Fruit fly (Drosophila melanogaster): ENCODE measurements around the gene CG9689.
A peak's percentile ranks its signal among the peaks of the same experiment; 100 is the strongest.

CG9689 gene

DNA sequence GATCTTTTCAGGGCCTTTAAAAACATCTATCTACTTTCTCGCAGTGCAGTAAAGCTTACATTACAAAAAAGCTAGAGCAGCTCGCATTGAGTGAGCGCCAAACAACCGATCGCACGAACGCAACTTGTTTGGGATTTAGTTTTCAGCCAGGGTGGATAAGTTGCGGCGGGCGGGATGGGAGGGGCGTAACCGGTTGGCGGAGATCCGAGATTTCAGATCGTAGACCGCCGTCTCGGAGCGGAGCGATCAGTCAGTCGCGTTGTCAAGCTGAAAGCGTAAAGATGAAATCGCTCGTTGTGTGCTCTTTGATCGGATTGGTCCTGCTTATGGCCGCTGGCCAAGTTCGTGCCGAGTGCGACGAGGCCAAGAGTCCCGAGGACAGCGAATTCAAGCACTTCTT lies 2.5 kb downstream of the CG9689 start, which contains the start of gene CG9691 (continued):
- TF ChIP-seq CG34406 (GFP tag; optimal IDR thresholded peaks at IDR 0.05): peak; percentile 29
- no peak for TF ChIP-seq fd85E (GFP tag; optimal IDR thresholded peaks at IDR 0.05)
- TF ChIP-seq CG8119 (GFP tag; IDR thresholded peaks at IDR 0.05): peak; percentile 46; the same call in 1 of the 3 replicates
- TF ChIP-seq Sox102F (GFP tag; optimal IDR thresholded peaks at IDR 0.05): no peak

DNA sequence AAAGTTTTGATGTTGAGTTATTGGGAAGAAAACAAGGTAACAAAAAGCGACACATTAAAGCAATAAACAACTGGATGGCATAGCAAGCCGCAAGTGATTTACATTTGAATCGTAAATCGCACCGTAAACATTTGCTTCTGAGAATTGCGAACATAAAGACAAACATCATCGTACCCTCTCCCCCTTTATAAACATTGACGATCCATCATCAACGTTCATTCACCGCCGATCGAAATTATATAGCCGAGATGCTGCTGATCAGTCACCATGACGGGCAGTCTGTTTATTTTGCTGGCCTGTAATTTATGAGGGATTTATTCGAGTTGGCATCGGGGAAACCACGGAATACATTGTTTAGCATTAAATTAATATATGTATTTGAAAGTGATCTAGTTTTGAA lies 3.6 kb downstream of the CG9689 start:
- TF ChIP-seq CG4318 (GFP tag; optimal IDR thresholded peaks at IDR 0.05) (no peak), fkh (GFP tag; optimal IDR thresholded peaks at IDR 0.05) (peak; percentile 74), fd59A (GFP tag; optimal IDR thresholded peaks at IDR 0.05) (no peak), CG7368 (GFP tag; optimal IDR thresholded peaks at IDR 0.05) (no peak), salr (GFP tag; optimal IDR thresholded peaks at IDR 0.05) (no peak)

DNA sequence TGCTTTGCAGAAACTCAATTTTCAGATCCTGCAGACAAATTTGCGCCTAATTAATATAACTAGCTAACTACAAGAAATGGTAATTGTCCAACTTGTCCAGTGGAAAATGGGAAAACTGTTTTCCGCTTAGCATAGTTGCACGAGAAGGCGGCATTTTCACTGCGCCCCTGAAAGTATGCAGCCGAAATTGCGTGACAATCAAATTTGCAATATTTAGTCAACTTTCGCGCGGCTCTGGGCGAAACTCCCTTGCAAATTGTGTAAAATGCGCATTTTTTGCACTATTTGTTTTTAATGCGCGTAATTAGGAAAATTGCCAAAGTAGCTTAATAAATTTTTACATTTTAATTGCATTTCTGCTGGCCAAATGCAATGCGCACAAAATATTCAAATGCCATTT lies 7.9 kb downstream of the CG9689 start:
- no peak for TF ChIP-seq CG16779 (tag; optimal IDR thresholded peaks at IDR 0.05)
- TF ChIP-seq Ets21C (GFP tag; optimal IDR thresholded peaks at IDR 0.05): no peak
- no peak for TF ChIP-seq CG10669 (GFP tag; optimal IDR thresholded peaks at IDR 0.05)
- TF ChIP-seq Hr39 (GFP tag; optimal IDR thresholded peaks at IDR 0.05): no peak
- TF ChIP-seq Sox15 (GFP tag; optimal IDR thresholded peaks at IDR 0.05): no peak
- TF ChIP-seq fkh (GFP tag; optimal IDR thresholded peaks at IDR 0.05): no peak
- TF ChIP-seq fd59A (GFP tag; optimal IDR thresholded peaks at IDR 0.05): no peak

DNA sequence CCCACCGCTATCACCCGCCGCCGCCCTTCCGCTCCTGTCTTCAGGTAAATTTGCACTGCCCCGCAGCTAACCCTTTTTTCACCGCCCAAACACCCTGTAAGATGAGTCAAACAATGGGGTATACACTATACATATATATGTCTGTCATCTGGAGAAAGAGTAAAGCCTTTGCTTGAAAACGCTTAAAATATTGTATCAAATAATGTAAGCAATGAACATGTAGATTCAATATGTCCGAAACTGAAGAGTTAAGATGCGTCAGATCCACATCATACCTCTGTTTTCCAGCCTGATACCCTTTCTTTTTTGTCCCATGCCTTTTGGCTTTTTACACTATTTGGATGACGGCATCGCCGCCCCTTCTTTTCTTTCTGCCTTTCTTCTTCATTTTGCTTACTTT lies 11.1 kb downstream of the CG9689 start:
- TF ChIP-seq dsx (GFP tag; optimal IDR thresholded peaks at IDR 0.05; ENCODE audit: poor library complexity, severe bottlenecking) (no peak), CG6808 (GFP tag; optimal IDR thresholded peaks at IDR 0.05) (no peak), svp (GFP tag) (peak; percentile 77), CG10669 (GFP tag; optimal IDR thresholded peaks at IDR 0.05) (no peak), fkh (GFP tag; optimal IDR thresholded peaks at IDR 0.05) (no peak), CG8319 (GFP tag; optimal IDR thresholded peaks at IDR 0.05) (peak; percentile 35), CG6163 (GFP tag; IDR thresholded peaks at IDR 0.05) (peak; percentile 65; the same call in 2 of the 3 replicates), pdm3 (GFP tag; optimal IDR thresholded peaks at IDR 0.05) (peak; percentile 59), CG11902 (GFP tag; optimal IDR thresholded peaks at IDR 0.05) (peak; percentile 50), CG16779 (tag; optimal IDR thresholded peaks at IDR 0.05) (no peak), eg (GFP tag; IDR thresholded peaks at IDR 0.05) (0 out of 3 replicates have a peak, but pooled peaks have one; percentile 33), CG8632 (GFP tag; optimal IDR thresholded peaks at IDR 0.05) (peak; percentile 21), Eip78C (GFP tag) (peak; percentile 72), spab (GFP tag; optimal IDR thresholded peaks at IDR 0.05) (no peak), CG3919 (GFP tag; optimal IDR thresholded peaks at IDR 0.05) (peak; percentile 58), topi (GFP tag; optimal IDR thresholded peaks at IDR 0.05) (peak; percentile 69), CG32006 (GFP tag; optimal IDR thresholded peaks at IDR 0.05) (peak; percentile 37), CG7368 (GFP tag; optimal IDR thresholded peaks at IDR 0.05) (peak; percentile 32), CG10631 (GFP tag; optimal IDR thresholded peaks at IDR 0.05) (peak; percentile 12), CG6792 (GFP tag; optimal IDR thresholded peaks at IDR 0.05) (peak; percentile 60), Hr4 (GFP tag; optimal IDR thresholded peaks at IDR 0.05) (peak; percentile 42), CG3032 (tag; optimal IDR thresholded peaks at IDR 0.05) (peak; percentile 4), CG34406 (GFP tag; optimal IDR thresholded peaks at IDR 0.05) (peak; percentile 44), Hr39 (GFP tag; optimal IDR thresholded peaks at IDR 0.05) (peak; percentile 80), acj6 (GFP tag; optimal IDR thresholded peaks at IDR 0.05) (peak; percentile 51), fd59A (GFP tag; optimal IDR thresholded peaks at IDR 0.05) (no peak), Eip93F (GFP tag; optimal IDR thresholded peaks at IDR 0.05) (no peak), lz (GFP tag; optimal IDR thresholded peaks at IDR 0.05) (peak; percentile 72), CG8119 (GFP tag; IDR thresholded peaks at IDR 0.05) (0 out of 3 replicates have a peak, but pooled peaks have one; percentile 17), Ets21C (GFP tag; optimal IDR thresholded peaks at IDR 0.05) (peak; percentile 65), CG11294 (GFP tag; IDR thresholded peaks at IDR 0.05) (no peak), Sox15 (GFP tag; optimal IDR thresholded peaks at IDR 0.05) (peak; percentile 39), dac (GFP tag; optimal IDR thresholded peaks at IDR 0.05) (no peak), Sox102F (GFP tag; optimal IDR thresholded peaks at IDR 0.05) (peak; percentile 76), cyc (GFP tag; optimal IDR thresholded peaks at IDR 0.05) (peak; percentile 75), CG1621 (tag; optimal IDR thresholded peaks at IDR 0.05) (no peak), CG31627 (GFP tag; optimal IDR thresholded peaks at IDR 0.05) (peak; percentile 79), Lpt (GFP tag; optimal IDR thresholded peaks at IDR 0.05) (no peak), Met (GFP tag; optimal IDR thresholded peaks at IDR 0.05) (peak; percentile 74), net (GFP tag; optimal IDR thresholded peaks at IDR 0.05) (peak; percentile 6), vri (GFP tag; optimal IDR thresholded peaks at IDR 0.05) (peak; percentile 54)
